Worm (Caenorhabditis elegans): ENCODE results near the gene col-77.

DNA sequence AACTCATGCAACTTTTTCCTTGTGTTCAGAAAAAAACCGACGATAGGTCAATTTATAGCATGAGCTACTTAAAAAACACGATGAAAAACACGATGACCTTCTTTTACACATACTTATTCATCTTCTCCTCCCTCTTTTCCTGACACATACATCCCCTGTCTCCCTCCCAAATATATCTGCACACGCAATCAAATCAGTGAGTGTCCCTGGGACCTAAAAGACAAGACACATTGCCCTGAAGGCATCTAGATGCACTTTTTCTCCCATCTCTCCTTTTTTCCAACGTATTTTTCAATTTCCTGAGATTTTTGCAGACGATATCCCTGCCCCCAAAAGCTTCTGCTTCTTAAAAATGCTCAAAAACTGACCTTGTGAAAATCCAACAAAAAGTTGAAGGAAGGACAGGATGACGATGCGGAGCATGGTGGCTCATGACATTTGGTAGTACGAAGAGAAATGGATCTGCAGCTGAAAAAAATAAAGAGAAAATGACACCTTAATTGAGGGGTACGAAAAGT is 4.9 kb downstream of the col-77 start, which contains the start of gene C26D10.6:
- TF ChIP-seq blmp-1 (tag; optimal IDR thresholded peaks at IDR 0.05) = no peak
- TF ChIP-seq lin-13 (GFP tag; optimal IDR thresholded peaks at IDR 0.05) = no peak
- TF ChIP-seq fkh-10 (GFP tag; optimal IDR thresholded peaks at IDR 0.05) = peak; percentile 11
- no peak for TF ChIP-seq nhr-71 (tag; optimal IDR thresholded peaks at IDR 0.05)
- no peak for TF ChIP-seq unc-130 (tag; optimal IDR thresholded peaks at IDR 0.05)
- no peak for TF ChIP-seq pqm-1 (tag; optimal IDR thresholded peaks at IDR 0.05)
- TF ChIP-seq elt-2 (tag; optimal IDR thresholded peaks at IDR 0.05) = no peak
- no peak for TF ChIP-seq lin-15B (tag; optimal IDR thresholded peaks at IDR 0.05)

All from whole organism, L1 larva.